Fruit fly (Drosophila melanogaster) whole organism: Measurements from ENCODE around the gene CG34447.

Experiments used
- CG8478 ChIP-seq: fragments of >200 bp; optimal IDR thresholded peaks from 2 replicates; lab custom pipeline; 2018; ENCODE audit warnings: inconsistent platforms
- Dll ChIP-seq: fragments of >200 bp; optimal IDR thresholded peaks from 2 replicates; lab custom pipeline; 2017
- EcR ChIP-seq, 2 experiments: fragments of >200 bp; optimal IDR thresholded peaks; 2 replicates each; lab custom pipeline; 2017; ENCODE audit warnings: missing biosample characterization in 2 of 2, missing genetic modification characterization in 2 of 2, missing genetic modification reagents in 2 of 2
- pan ChIP-seq: fragments of >200 bp; optimal IDR thresholded peaks from 2 replicates; lab custom pipeline; 2017
- psq ChIP-seq: fragments of >200 bp; optimal IDR thresholded peaks from 2 replicates; lab custom pipeline; 2017
- usp ChIP-seq: fragments of >200 bp; optimal IDR thresholded peaks from 2 replicates; lab custom pipeline; 2017; ENCODE audit warnings: missing biosample characterization, missing genetic modification characterization, mixed read lengths

The CG34447 gene

dm6 chr2L:2448514-2448913 lies 28.7 kb upstream of the CG34447 start:
- no peak for TF ChIP-seq pan
- TF ChIP-seq psq (lab: Kevin White, UChicago), result no peak
- TF ChIP-seq Dll (lab: Kevin White, UChicago), result no peak
- no peak for TF ChIP-seq usp
- no peak for TF ChIP-seq EcR (GFP tag; optimal IDR thresholded peaks at IDR 0.05; lab: Kevin White, UChicago)
- TF ChIP-seq CG8478 (lab: Kevin White, UChicago), result no peak

dm6 chr2L:2438640-2439276 lies 18.9 kb upstream of the CG34447 start:
- TF ChIP-seq usp, result no peak
- TF ChIP-seq EcR (GFP tag; optimal IDR thresholded peaks at IDR 0.05; lab: Kevin White, UChicago), result no peak
- TF ChIP-seq CG8478 (lab: Kevin White, UChicago), result no peak
- TF ChIP-seq pan, result no peak
- TF ChIP-seq psq (lab: Kevin White, UChicago), result no peak
- TF ChIP-seq Dll (lab: Kevin White, UChicago), result no peak

- TF ChIP-seq CG8478 (lab: Kevin White, UChicago) (no peak), pan (no peak), psq (lab: Kevin White, UChicago) (no peak), Dll (lab: Kevin White, UChicago) (no peak), usp (no peak), EcR (GFP tag; optimal IDR thresholded peaks at IDR 0.05; lab: Kevin White, UChicago) (no peak)
Observed at dm6 chr2L:2436258-2436657, 16.4 kb upstream of the CG34447 start.

dm6 chr2L:2434222-2434621 lies 14.4 kb upstream of the CG34447 start:
- TF ChIP-seq usp (no peak), EcR (GFP tag; optimal IDR thresholded peaks at IDR 0.05; lab: Kevin White, UChicago) (no peak), CG8478 (lab: Kevin White, UChicago) (no peak), pan (no peak), psq (lab: Kevin White, UChicago) (no peak), Dll (lab: Kevin White, UChicago) (no peak)

dm6 chr2L:2433494-2434054 lies 13.8 kb upstream of the CG34447 start:
- no peak for TF ChIP-seq CG8478 (lab: Kevin White, UChicago)
- no peak for TF ChIP-seq Dll (lab: Kevin White, UChicago)
- TF ChIP-seq EcR (GFP tag; optimal IDR thresholded peaks at IDR 0.05; lab: Kevin White, UChicago), result no peak
- no peak for TF ChIP-seq psq (lab: Kevin White, UChicago)
- TF ChIP-seq pan, result no peak
- TF ChIP-seq usp, result no peak

- no peak for TF ChIP-seq pan
Observed at dm6 chr2L:2432809-2433493, 13.1 kb upstream of the CG34447 start.

- TF ChIP-seq EcR (GFP tag; optimal IDR thresholded peaks at IDR 0.05; lab: Kevin White, UChicago) (no peak), Dll (lab: Kevin White, UChicago) (no peak)
Observed at dm6 chr2L:2430251-2430650, 10.4 kb upstream of the CG34447 start.

- TF ChIP-seq usp (no peak), psq (lab: Kevin White, UChicago) (no peak), CG8478 (lab: Kevin White, UChicago) (no peak), EcR (GFP tag; optimal IDR thresholded peaks at IDR 0.05; lab: Kevin White, UChicago) (no peak), Dll (lab: Kevin White, UChicago) (no peak), pan (no peak)
Observed at dm6 chr2L:2429588-2429987, 9.8 kb upstream of the CG34447 start.

dm6 chr2L:2428209-2428488 lies 8.3 kb upstream of the CG34447 start, which contains the start of gene dpp:
Gene dpp (plus strand): TSS chr2L:2428372.
- TF ChIP-seq EcR (GFP tag; optimal IDR thresholded peaks at IDR 0.05; lab: Kevin White, UChicago), result no peak
- TF ChIP-seq psq (lab: Kevin White, UChicago), result no peak
- no peak for TF ChIP-seq Dll (lab: Kevin White, UChicago)

dm6 chr2L:2427384-2428208 lies 7.8 kb upstream of the CG34447 start:
- TF ChIP-seq EcR (GFP tag; optimal IDR thresholded peaks at IDR 0.05; lab: Kevin White, UChicago), result no peak
- no peak for TF ChIP-seq Dll (lab: Kevin White, UChicago)
- TF ChIP-seq CG8478 (lab: Kevin White, UChicago), result no peak
- no peak for TF ChIP-seq psq (lab: Kevin White, UChicago)
- no peak for TF ChIP-seq usp
- no peak for TF ChIP-seq pan

dm6 chr2L:2426444-2427188 lies 6.8 kb upstream of the CG34447 start:
- TF ChIP-seq Dll (lab: Kevin White, UChicago) (no peak), EcR (GFP tag; optimal IDR thresholded peaks at IDR 0.05; lab: Kevin White, UChicago) (no peak), psq (lab: Kevin White, UChicago) (no peak), pan (no peak), CG8478 (lab: Kevin White, UChicago) (no peak), usp (no peak)
